Worm (Caenorhabditis elegans): ENCODE results near the gene tufm-1.

The tufm-1 gene

DNA sequence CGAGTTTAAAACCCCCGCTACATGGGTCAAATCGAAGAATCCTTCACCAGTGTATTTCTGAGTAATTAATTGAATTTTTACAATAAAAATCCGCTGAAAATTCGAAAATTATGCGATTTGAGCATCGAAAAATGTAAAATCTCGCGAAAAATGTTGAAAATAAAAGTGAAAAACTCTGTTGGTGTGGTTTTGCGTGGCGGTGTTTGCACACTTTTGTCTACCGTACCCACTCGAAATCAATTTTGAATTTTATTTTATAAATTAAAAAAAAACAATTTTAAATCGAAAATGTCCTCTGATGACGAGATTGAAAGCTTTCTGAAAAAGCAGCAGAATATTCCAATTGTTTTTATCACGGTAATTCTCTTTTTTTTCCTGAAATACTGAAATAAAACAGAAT is 34.0 kb downstream of the tufm-1 start, which contains the start of gene Y71H2AM.6 (continued):
- TF ChIP-seq nhr-237 (tag; optimal IDR thresholded peaks at IDR 0.05) (no peak), xbp-1 (tag; optimal IDR thresholded peaks at IDR 0.05) (peak; percentile 57), snu-23 (GFP tag; optimal IDR thresholded peaks at IDR 0.05) (peak; percentile 68), tbx-2 (tag; optimal IDR thresholded peaks at IDR 0.05) (peak; percentile 59), skn-1 (tag; optimal IDR thresholded peaks at IDR 0.05) (peak; percentile 18), nhr-71 (tag; optimal IDR thresholded peaks at IDR 0.05) (peak; percentile 59), hlh-4 (tag; optimal IDR thresholded peaks at IDR 0.05) (no peak), pag-3 (tag; optimal IDR thresholded peaks at IDR 0.05; ENCODE audit: borderline replicate concordance, insufficient read depth) (no peak), C34B4.2 (tag; optimal IDR thresholded peaks at IDR 0.05) (no peak), nhr-90 (tag; optimal IDR thresholded peaks at IDR 0.05; ENCODE audit: poor library complexity) (peak; percentile 38), swsn-7 (tag; optimal IDR thresholded peaks at IDR 0.05) (peak; percentile 57), nhr-84 (tag; optimal IDR thresholded peaks at IDR 0.05) (no peak), lin-14 (GFP tag; optimal IDR thresholded peaks at IDR 0.05) (peak; percentile 41), pax-3 (tag; optimal IDR thresholded peaks at IDR 0.05) (peak; percentile 17), ceh-88 (GFP tag; IDR thresholded peaks at IDR 0.05) (no peak), ceh-82 (tag; optimal IDR thresholded peaks at IDR 0.05) (peak in 2 of 3 experiments; percentile 43 to 45), isw-1 (GFP tag; IDR thresholded peaks at IDR 0.05) (peak; percentile 45), mef-2 (tag; optimal IDR thresholded peaks at IDR 0.05) (no peak), lin-13 (GFP tag; optimal IDR thresholded peaks at IDR 0.05) (no peak), nhr-76 (tag; optimal IDR thresholded peaks at IDR 0.05) (no peak), Y116A8C.19 (tag; optimal IDR thresholded peaks at IDR 0.05; ENCODE audit: borderline replicate concordance) (no peak), mep-1 (tag; optimal IDR thresholded peaks at IDR 0.05) (peak; percentile 90), unc-98 (GFP tag; IDR thresholded peaks at IDR 0.05) (no peak), ztf-4 (tag; optimal IDR thresholded peaks at IDR 0.05) (no peak), blmp-1 (tag; optimal IDR thresholded peaks at IDR 0.05) (peak; percentile 94), fkh-4 (tag; optimal IDR thresholded peaks at IDR 0.05; ENCODE audit: borderline replicate concordance) (no peak), sptf-1 (tag; optimal IDR thresholded peaks at IDR 0.05) (no peak), C16A3.4 (tag; optimal IDR thresholded peaks at IDR 0.05) (peak; percentile 44), elt-2 (tag; optimal IDR thresholded peaks at IDR 0.05) (no peak), fkh-8 (tag; optimal IDR thresholded peaks at IDR 0.05) (peak; percentile 39), zag-1 (tag; optimal IDR thresholded peaks at IDR 0.05) (no peak), nhr-77 (tag; optimal IDR thresholded peaks at IDR 0.05) (no peak), ztf-11 (tag; optimal IDR thresholded peaks at IDR 0.05) (no peak), lir-3 (tag; optimal IDR thresholded peaks at IDR 0.05; ENCODE audit: poor library complexity) (no peak), nhr-28 (tag; optimal IDR thresholded peaks at IDR 0.05) (no peak), lin-39 (tag; optimal IDR thresholded peaks at IDR 0.05) (peak; percentile 39), dsc-1 (tag; optimal IDR thresholded peaks at IDR 0.05) (peak; percentile 36), mdl-1 (tag; optimal IDR thresholded peaks at IDR 0.05) (no peak), nhr-20 (tag; optimal IDR thresholded peaks at IDR 0.05) (peak; percentile 39), pqm-1 (tag; optimal IDR thresholded peaks at IDR 0.05) (no peak), F16B12.6 (tag; optimal IDR thresholded peaks at IDR 0.05) (peak; percentile 87), jun-1 (tag; optimal IDR thresholded peaks at IDR 0.05) (no peak), nhr-85 (tag) (no peak), unc-130 (tag; optimal IDR thresholded peaks at IDR 0.05) (peak; percentile 44), fkh-10 (GFP tag; optimal IDR thresholded peaks at IDR 0.05) (no peak), tlp-1 (tag; optimal IDR thresholded peaks at IDR 0.05) (no peak), ceh-63 (GFP tag; optimal IDR thresholded peaks at IDR 0.05) (no peak), ces-1 (GFP tag; optimal IDR thresholded peaks at IDR 0.05) (no peak), aly-2 (tag; optimal IDR thresholded peaks at IDR 0.05) (peak; percentile 20), nhr-11 (tag; optimal IDR thresholded peaks at IDR 0.05) (no peak), hpl-2 (GFP tag; optimal IDR thresholded peaks at IDR 0.05) (no peak), sup-37 (GFP tag; optimal IDR thresholded peaks at IDR 0.05) (no peak), lin-15B (tag; optimal IDR thresholded peaks at IDR 0.05) (peak; percentile 23), snpc-4 (tag; optimal IDR thresholded peaks at IDR 0.05) (no peak), ceh-90 (tag; optimal IDR thresholded peaks at IDR 0.05) (no peak)

Data from whole organism, L1 larva.